Worm (Caenorhabditis elegans) whole organism, young adult: ENCODE results near the gene hch-1.

Source experiments
- lsy-27 ChIP-seq: sonication (generic microtip); optimal IDR thresholded peaks from 2 replicates; lab custom pipeline; 2017; ENCODE audit warnings: missing genetic modification characterization, mild to moderate bottlenecking, missing compliant biosample characterization, antibody characterized with exemption, missing genotype, borderline replicate concordance; ENCODE audit not compliant: insufficient read depth
- somi-1 ChIP-seq: fragments of 200-800 bp; sonication (Bioruptor generic); optimal IDR thresholded peaks from 2 replicates; lab custom pipeline; 2018; ENCODE audit warnings: mild to moderate bottlenecking, missing genetic modification characterization, missing compliant biosample characterization
- ztf-22 ChIP-seq: fragments of 200-800 bp; sonication (Bioruptor generic); optimal IDR thresholded peaks from 2 replicates; lab custom pipeline; 2018; ENCODE audit warnings: mild to moderate bottlenecking, missing genetic modification characterization, moderate library complexity, missing compliant biosample characterization

DNA sequence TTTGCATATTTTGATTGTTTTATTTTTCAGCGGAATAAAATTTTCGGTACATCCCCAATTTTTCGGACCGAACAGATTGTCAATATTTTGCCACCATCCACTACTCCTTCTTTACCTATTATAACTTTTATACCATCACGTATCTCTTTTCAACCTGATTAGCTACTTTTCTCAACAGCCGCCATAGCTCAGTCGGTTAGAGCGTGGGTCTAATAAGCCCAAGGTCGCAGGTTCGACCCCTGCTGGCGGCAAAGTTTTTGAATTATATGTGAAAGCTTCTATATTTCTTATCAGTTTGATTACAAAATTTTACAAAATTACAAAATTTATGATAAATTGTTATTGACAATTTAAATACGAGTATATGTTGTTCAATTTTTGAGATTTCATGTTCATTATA lies 20.8 kb downstream of the hch-1 start:
- no peak for TF ChIP-seq somi-1 (GFP tag; lab: Kevin White, UChicago)
- TF ChIP-seq ztf-22 (GFP tag; lab: Kevin White, UChicago): no peak
- TF ChIP-seq lsy-27: no peak
